Worm (Caenorhabditis elegans) whole organism, early embryonic: ENCODE measurements around the gene dml-1.

Experiments used
- B0310.2 ChIP-seq: sonication (generic microtip); optimal IDR thresholded peaks from 2 replicates; lab custom pipeline; 2016; ENCODE audit warnings: mild to moderate bottlenecking, missing genetic modification characterization, missing compliant biosample characterization
- F13C5.2 ChIP-seq: sonication (generic microtip); optimal IDR thresholded peaks from 2 replicates; lab custom pipeline; 2017; ENCODE audit warnings: mild to moderate bottlenecking, missing genetic modification characterization, inconsistent platforms, missing compliant biosample characterization
- aly-1 ChIP-seq: sonication (generic microtip); optimal IDR thresholded peaks from 2 replicates; lab custom pipeline; 2016; ENCODE audit warnings: missing genetic modification characterization, missing compliant biosample characterization
- ama-1 ChIP-seq: fragments of 150-350 bp; optimal IDR thresholded peaks from 2 replicates; lab custom pipeline; 2014
- ceh-13 ChIP-seq: fragments of 200-800 bp; sonication (Bioruptor generic); optimal IDR thresholded peaks from 2 replicates; lab custom pipeline; 2018; ENCODE audit warnings: mild to moderate bottlenecking, missing genetic modification characterization, missing compliant biosample characterization
- ceh-36 ChIP-seq: sonication (generic microtip); optimal IDR thresholded peaks from 2 replicates; lab custom pipeline; 2016; ENCODE audit warnings: missing genetic modification characterization, inconsistent platforms, missing compliant biosample characterization
- ets-7 ChIP-seq: sonication (generic microtip); optimal IDR thresholded peaks from 2 replicates; lab custom pipeline; 2016; ENCODE audit warnings: missing genotype, missing genetic modification characterization, missing compliant biosample characterization
- flt-1 ChIP-seq: fragments of 200-800 bp; sonication (Bioruptor generic); IDR thresholded peaks from 2 replicates; pipeline ENCODE4 v1.3.6; 2022; ENCODE audit warnings: missing genetic modification characterization, missing compliant biosample characterization
- hmbx-1 ChIP-seq: sonication (generic microtip); optimal IDR thresholded peaks from 2 replicates; lab custom pipeline; 2016; ENCODE audit warnings: mild to moderate bottlenecking, missing genetic modification characterization, missing compliant biosample characterization
- hmg-4 ChIP-seq: fragments of 200-800 bp; sonication (Bioruptor generic); optimal IDR thresholded peaks from 2 replicates; lab custom pipeline; 2018; ENCODE audit warnings: mild to moderate bottlenecking, missing genetic modification characterization, missing compliant biosample characterization
- hnd-1 ChIP-seq: sonication (generic microtip); optimal IDR thresholded peaks from 2 replicates; lab custom pipeline; 2016; ENCODE audit warnings: missing genetic modification characterization, missing compliant biosample characterization
- pes-1 ChIP-seq: fragments of 200-800 bp; sonication (Bioruptor generic); IDR thresholded peaks from 2 replicates; pipeline ENCODE4 v1.3.6; 2022; ENCODE audit warnings: missing genetic modification reagents, missing genetic modification characterization, missing compliant biosample characterization
- scrt-1 ChIP-seq: fragments of 200-800 bp; sonication (Bioruptor generic); IDR thresholded peaks from 2 replicates; pipeline ENCODE4 v1.3.6; 2022; ENCODE audit warnings: missing genetic modification characterization, missing compliant biosample characterization
- sea-1 ChIP-seq: fragments of 200-800 bp; sonication (Bioruptor generic); conservative IDR thresholded peaks from 2 replicates; pipeline ENCODE4 v1.3.6; 2022; ENCODE audit warnings: missing genetic modification characterization, missing compliant biosample characterization
- tbx-11 ChIP-seq: fragments of 200-800 bp; sonication (Bioruptor generic); IDR thresholded peaks from 2 replicates; pipeline ENCODE4 v1.3.6; 2022; ENCODE audit warnings: missing genetic modification characterization, missing compliant biosample characterization
- tbx-37 ChIP-seq: fragments of 200-800 bp; sonication (Bioruptor generic); conservative IDR thresholded peaks from 2 replicates; pipeline ENCODE4 v1.3.6; 2022; ENCODE audit warnings: missing genetic modification reagents, missing genetic modification characterization, missing compliant biosample characterization
- tra-4 ChIP-seq: sonication (generic microtip); optimal IDR thresholded peaks from 2 replicates; lab custom pipeline; 2017; ENCODE audit warnings: missing genetic modification characterization, missing compliant biosample characterization

Gene dml-1

ce11 chrIV:2886655-2887054 is at the start of gene dml-1:
Gene dml-1 (plus strand): TSS chrIV:2886955.
- no peak for TF ChIP-seq ets-7 (tag; lab: Kevin White, UChicago)
- TF ChIP-seq tbx-37 (GFP tag; lab: Robert Waterston, UW): no peak
- no peak for TF ChIP-seq hmbx-1 (tag; lab: Kevin White, UChicago)
- no peak for TF ChIP-seq hmg-4 (GFP tag; lab: Kevin White, UChicago)
- no peak for TF ChIP-seq tbx-11
- TF ChIP-seq hnd-1: no peak
- no peak for TF ChIP-seq scrt-1 (GFP tag; lab: Robert Waterston, UW)
- TF ChIP-seq pes-1: no peak
- TF ChIP-seq F13C5.2 (tag; lab: Kevin White, UChicago): no peak
- TF ChIP-seq ama-1: no peak
- TF ChIP-seq ceh-13 (GFP tag; lab: Kevin White, UChicago): no peak
- TF ChIP-seq sea-1: no peak
- no peak for TF ChIP-seq B0310.2 (tag; lab: Kevin White, UChicago)
- no peak for TF ChIP-seq ceh-36 (tag; lab: Kevin White, UChicago)
- no peak for TF ChIP-seq flt-1 (GFP tag; lab: Robert Waterston, UW)
- no peak for TF ChIP-seq tra-4 (tag; lab: Kevin White, UChicago)
- no peak for TF ChIP-seq aly-1 (tag; lab: Kevin White, UChicago)

DNA sequence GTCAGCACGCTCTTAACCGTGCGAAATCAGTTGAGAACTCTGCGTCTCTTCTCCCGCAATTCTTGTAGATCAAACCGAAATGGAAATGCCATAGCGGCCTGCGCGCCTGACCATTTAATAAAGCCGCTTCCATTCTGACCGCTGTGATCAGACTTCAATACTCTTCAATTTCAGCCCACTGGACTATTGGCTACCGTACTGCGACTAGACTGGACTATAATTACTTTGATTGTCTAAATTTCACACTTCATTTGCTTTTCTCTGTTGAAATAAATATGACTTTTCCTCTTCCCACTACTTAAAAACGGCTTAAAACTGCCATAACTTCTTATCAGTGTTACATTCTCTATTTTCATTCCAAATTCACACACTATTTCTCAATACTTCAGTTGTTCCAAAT is 48.4 kb upstream of the dml-1 start, which contains the start of gene Y54G2A.7:
Y54G2A.7 (plus strand) TSS at position 301 of the 400 bp plus-strand sequence.
- TF ChIP-seq ceh-36 (tag; lab: Kevin White, UChicago): no peak
- no peak for TF ChIP-seq F13C5.2 (tag; lab: Kevin White, UChicago)
- TF ChIP-seq hnd-1: no peak
- TF ChIP-seq tbx-37 (GFP tag; lab: Robert Waterston, UW): no peak
- no peak for TF ChIP-seq ceh-13 (GFP tag; lab: Kevin White, UChicago)
- no peak for TF ChIP-seq pes-1
- no peak for TF ChIP-seq B0310.2 (tag; lab: Kevin White, UChicago)
- no peak for TF ChIP-seq sea-1
- no peak for TF ChIP-seq tra-4 (tag; lab: Kevin White, UChicago)
- TF ChIP-seq ama-1: no peak
- TF ChIP-seq hmg-4 (GFP tag; lab: Kevin White, UChicago): no peak
- TF ChIP-seq flt-1 (GFP tag; lab: Robert Waterston, UW): no peak
- no peak for TF ChIP-seq ets-7 (tag; lab: Kevin White, UChicago)
- TF ChIP-seq tbx-11: no peak
- TF ChIP-seq scrt-1 (GFP tag; lab: Robert Waterston, UW): no peak

DNA sequence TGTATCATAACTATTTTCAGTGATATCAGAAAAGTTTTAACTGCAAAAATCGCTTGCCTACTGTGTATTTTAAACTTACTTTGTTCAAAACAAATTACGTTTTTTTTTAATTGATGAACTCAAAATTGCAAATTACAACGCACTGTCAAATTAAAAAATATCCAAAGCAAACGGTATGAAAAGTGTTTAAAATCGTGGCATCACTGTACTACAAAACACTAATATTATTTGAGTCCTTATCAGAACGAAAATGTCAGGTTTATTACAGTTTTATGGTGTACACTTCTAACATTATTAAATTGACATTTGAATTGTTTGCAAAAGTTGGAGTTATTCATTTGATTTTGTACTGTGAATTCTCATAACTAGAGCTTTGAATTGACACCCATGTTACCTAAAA is 45.5 kb upstream of the dml-1 start, which contains the start of gene clec-83:
clec-83 (minus strand) TSS at position 213 of the 400 bp plus-strand sequence.
- TF ChIP-seq tbx-37 (GFP tag; lab: Robert Waterston, UW): no peak
- TF ChIP-seq sea-1: no peak
- TF ChIP-seq hnd-1: no peak
- TF ChIP-seq tbx-11: no peak
- no peak for TF ChIP-seq scrt-1 (GFP tag; lab: Robert Waterston, UW)
- TF ChIP-seq ceh-36 (tag; lab: Kevin White, UChicago): no peak
- no peak for TF ChIP-seq ceh-13 (GFP tag; lab: Kevin White, UChicago)
- TF ChIP-seq hmg-4 (GFP tag; lab: Kevin White, UChicago): no peak
- no peak for TF ChIP-seq F13C5.2 (tag; lab: Kevin White, UChicago)
- TF ChIP-seq hmbx-1 (tag; lab: Kevin White, UChicago): no peak
- no peak for TF ChIP-seq ama-1
- TF ChIP-seq flt-1 (GFP tag; lab: Robert Waterston, UW): no peak
- TF ChIP-seq ets-7 (tag; lab: Kevin White, UChicago): no peak
- no peak for TF ChIP-seq pes-1
- no peak for TF ChIP-seq tra-4 (tag; lab: Kevin White, UChicago)
- no peak for TF ChIP-seq aly-1 (tag; lab: Kevin White, UChicago)
- no peak for TF ChIP-seq B0310.2 (tag; lab: Kevin White, UChicago)

- TF ChIP-seq flt-1 (GFP tag; lab: Robert Waterston, UW): no peak
These were observed 44.6 kb upstream of the dml-1 start, which contains the start of gene clec-84 for ce11 chrIV:2842162-2842561. Gene clec-84 (plus strand): TSS chrIV:2842462.

DNA sequence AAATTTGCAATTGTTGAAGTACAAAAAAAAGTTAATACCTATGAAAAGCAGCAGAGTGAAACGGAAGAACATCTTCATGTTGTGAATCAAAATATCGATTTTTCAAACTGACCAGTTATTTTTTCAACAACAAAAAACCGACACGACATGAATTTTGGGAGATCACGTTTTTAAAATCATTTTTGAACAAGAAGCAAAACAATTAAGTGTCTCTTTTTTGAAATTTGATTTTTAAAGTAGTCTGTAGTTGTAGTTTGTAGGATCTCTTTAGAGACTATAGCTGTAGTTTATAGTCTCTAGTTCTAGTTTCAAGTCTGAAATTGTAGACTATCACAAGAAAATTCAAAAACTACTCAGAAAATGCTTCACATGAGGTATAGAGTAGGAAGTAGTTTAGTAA is 42.9 kb upstream of the dml-1 start, which contains the start of gene Y54G2A.15:
Y54G2A.15 (minus strand) TSS at position 101 of the 400 bp plus-strand sequence.
- no peak for TF ChIP-seq hmg-4 (GFP tag; lab: Kevin White, UChicago)
- no peak for TF ChIP-seq tbx-37 (GFP tag; lab: Robert Waterston, UW)
- no peak for TF ChIP-seq B0310.2 (tag; lab: Kevin White, UChicago)
- no peak for TF ChIP-seq hmbx-1 (tag; lab: Kevin White, UChicago)
- TF ChIP-seq tbx-11: no peak
- TF ChIP-seq scrt-1 (GFP tag; lab: Robert Waterston, UW): no peak
- TF ChIP-seq sea-1: no peak
- no peak for TF ChIP-seq pes-1
- no peak for TF ChIP-seq flt-1 (GFP tag; lab: Robert Waterston, UW)

DNA sequence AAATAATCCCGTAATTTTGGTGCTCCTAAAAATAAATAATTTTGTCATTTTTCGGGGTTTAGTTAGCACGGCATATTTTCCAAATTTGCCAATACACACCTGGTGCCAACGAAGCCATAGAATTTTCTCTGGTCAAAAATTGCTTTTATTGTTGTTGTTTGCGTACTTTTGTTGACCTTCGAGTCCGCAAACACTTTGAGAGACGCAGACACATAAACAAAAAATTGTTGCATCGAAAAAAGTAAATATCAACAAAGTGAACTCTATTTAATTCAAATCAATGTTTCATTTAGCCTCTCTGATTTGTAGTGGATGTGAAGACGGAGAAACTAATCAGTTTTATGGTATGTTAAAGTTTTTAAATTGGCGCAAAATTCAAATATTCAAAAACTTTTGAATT is 40.5 kb upstream of the dml-1 start, which contains the start of gene Y54G2A.40:
Y54G2A.40 (plus strand) TSS at position 213 of the 400 bp plus-strand sequence.
- TF ChIP-seq scrt-1 (GFP tag; lab: Robert Waterston, UW): no peak
- no peak for TF ChIP-seq tra-4 (tag; lab: Kevin White, UChicago)
- no peak for TF ChIP-seq ama-1
- TF ChIP-seq ceh-13 (GFP tag; lab: Kevin White, UChicago): no peak
- TF ChIP-seq tbx-37 (GFP tag; lab: Robert Waterston, UW): no peak
- TF ChIP-seq hmg-4 (GFP tag; lab: Kevin White, UChicago): no peak
- TF ChIP-seq hmbx-1 (tag; lab: Kevin White, UChicago): no peak
- TF ChIP-seq F13C5.2 (tag; lab: Kevin White, UChicago): no peak
- no peak for TF ChIP-seq ets-7 (tag; lab: Kevin White, UChicago)
- no peak for TF ChIP-seq hnd-1

ce11 chrIV:2849269-2849668 is 37.5 kb upstream of the dml-1 start:
- TF ChIP-seq hmg-4 (GFP tag; lab: Kevin White, UChicago) (no peak), pes-1 (no peak), B0310.2 (tag; lab: Kevin White, UChicago) (no peak), ets-7 (tag; lab: Kevin White, UChicago) (no peak), F13C5.2 (tag; lab: Kevin White, UChicago) (no peak), ama-1 (no peak), sea-1 (no peak), tbx-11 (no peak), aly-1 (tag; lab: Kevin White, UChicago) (no peak), ceh-36 (tag; lab: Kevin White, UChicago) (no peak), ceh-13 (GFP tag; lab: Kevin White, UChicago) (no peak), hnd-1 (no peak), scrt-1 (GFP tag; lab: Robert Waterston, UW) (no peak), tra-4 (tag; lab: Kevin White, UChicago) (no peak), hmbx-1 (tag; lab: Kevin White, UChicago) (no peak), tbx-37 (GFP tag; lab: Robert Waterston, UW) (no peak), flt-1 (GFP tag; lab: Robert Waterston, UW) (no peak)
